Fruit fly (Drosophila melanogaster) whole organism, embryonic: ENCODE data around the gene Hinfp.

ENCODE experiments used
- Abd-B ChIP-seq: fragments of 200-800 bp; sonication (Bioruptor generic); optimal IDR thresholded peaks from 2 replicates; lab custom pipeline; 2018; ENCODE audit warnings: missing biosample characterization, mild to moderate bottlenecking, missing genetic modification characterization, moderate library complexity
- CG6854 ChIP-seq: fragments of 200-800 bp; sonication (Bioruptor generic); optimal IDR thresholded peaks from 3 replicates; lab custom pipeline; 2017; ENCODE audit warnings: missing biosample characterization, mild to moderate bottlenecking, missing genetic modification characterization
- Dll ChIP-seq: fragments of 200-800 bp; sonication (Bioruptor generic); IDR thresholded peaks from 4 replicates; pipeline ENCODE4 v1.3.6; 2022; ENCODE audit warnings: missing biosample characterization, missing genetic modification characterization; ENCODE audit not compliant: partially characterized antibody
- lov ChIP-seq, 2 experiments: fragments of 200-800 bp in 1 of 2; fragments of >200 bp in 1 of 2; sonication (Bioruptor generic) in 1 of 2; IDR thresholded peaks in 1 of 2; optimal IDR thresholded peaks in 1 of 2; 2 replicates in 1 of 2; 3 replicates in 1 of 2; pipeline versions ENCODE4 v1.3.6 to Lab custom; 2017 to 2022; ENCODE audit warnings: missing biosample characterization in 1 of 2, missing genetic modification characterization in 1 of 2

dm6 chrX:619220-620101, 5.9 kb upstream of the Hinfp start:
- TF ChIP-seq Abd-B (GFP tag; lab: Kevin White, UChicago) (no peak), lov (optimal IDR thresholded peaks at IDR 0.05; lab: Kevin White, UChicago) (no peak), lov (GFP tag; IDR thresholded peaks at IDR 0.05; lab: Robert Waterston, UW) (no peak), CG6854 (GFP tag; lab: Kevin White, UChicago) (no peak), Dll (no peak)
